Fruit fly (Drosophila melanogaster): ENCODE measurements around the gene Nxf3.

DNA sequence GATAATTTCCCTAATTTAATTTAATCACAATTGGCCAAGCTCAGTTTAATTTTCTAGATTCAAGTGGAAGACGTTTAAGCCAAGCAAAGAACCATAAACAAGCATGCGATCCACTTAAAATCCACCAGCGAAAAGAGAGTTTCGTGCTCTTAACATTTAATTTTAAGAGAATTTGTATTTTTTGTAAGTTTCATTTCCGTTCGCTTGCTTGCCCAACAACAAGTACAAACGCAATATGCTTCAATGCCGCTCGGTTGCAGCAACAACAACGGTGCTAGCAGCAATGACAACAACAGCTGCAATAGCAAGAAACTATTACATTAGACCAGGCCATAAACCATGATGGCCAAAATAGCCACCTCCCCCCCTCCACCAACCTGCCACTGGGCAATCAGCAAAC is 30.1 kb upstream of the Nxf3 start:
- TF ChIP-seq D1 (tag; optimal IDR thresholded peaks at IDR 0.05): no peak
- TF ChIP-seq Pif1B (GFP tag; optimal IDR thresholded peaks at IDR 0.05): no peak
- no peak for TF ChIP-seq CG8159 (tag; optimal IDR thresholded peaks at IDR 0.05)

All from whole organism, pupa.